Fruit fly (Drosophila melanogaster): Measurements from ENCODE around the gene CG5877.

Gene CG5877

DNA sequence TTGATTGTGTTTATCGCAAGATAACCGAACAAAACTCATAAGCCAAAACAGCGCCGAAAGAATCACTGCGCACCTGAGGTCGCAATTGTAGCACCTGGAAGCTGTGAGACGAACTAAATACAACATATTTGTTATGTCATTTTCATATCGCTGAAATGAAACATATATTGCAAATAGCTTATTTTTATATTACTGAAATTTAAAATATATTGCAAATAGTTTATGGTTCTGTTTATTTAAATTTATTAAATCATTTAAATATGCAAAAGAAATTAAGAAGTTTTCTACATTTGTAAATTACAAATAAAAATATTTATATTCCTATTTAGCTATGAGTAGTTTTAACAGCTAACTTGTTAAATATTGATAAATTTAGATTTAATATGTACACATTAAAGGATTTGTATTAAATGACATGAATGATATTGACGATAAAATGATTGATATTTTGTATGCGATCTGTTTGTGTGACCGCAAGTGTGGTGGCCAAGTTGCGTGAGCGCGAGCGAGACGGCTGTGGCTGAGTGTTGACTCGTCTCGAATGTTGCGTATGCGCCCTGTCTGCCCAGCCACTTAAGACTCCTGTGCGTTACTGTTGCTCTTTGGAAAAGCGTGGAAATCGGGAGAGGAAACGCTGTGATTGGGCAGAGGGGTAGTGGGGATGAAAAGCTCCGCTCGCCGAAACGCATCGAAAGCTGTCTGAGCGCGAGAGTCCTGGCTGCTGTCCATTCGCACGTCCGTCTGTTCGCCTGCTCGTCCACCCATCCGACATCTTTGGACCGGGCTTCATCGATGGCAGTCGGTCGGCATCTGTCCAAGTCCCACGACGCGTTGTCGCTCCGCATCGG, 4.4 kb downstream of the CG5877 start, which contains the start of gene gce (continued):
- no peak for TF ChIP-seq CG6791 (GFP tag; IDR thresholded peaks at IDR 0.05; ENCODE audit: partially characterized antibody)
- TF ChIP-seq mirr (GFP tag; optimal IDR thresholded peaks at IDR 0.05), result peak; percentile 36
- peak; percentile 43 for TF ChIP-seq gcm (GFP tag; optimal IDR thresholded peaks at IDR 0.05)
- TF ChIP-seq jing (GFP tag; optimal IDR thresholded peaks at IDR 0.05), result no peak
- no peak for TF ChIP-seq pum (GFP tag; optimal IDR thresholded peaks at IDR 0.05)
- peak; percentile 74 for TF ChIP-seq CG18599 (GFP tag; optimal IDR thresholded peaks at IDR 0.05)
- TF ChIP-seq sr (GFP tag; IDR thresholded peaks at IDR 0.05), result no peak
- no peak for TF ChIP-seq tx (GFP tag; optimal IDR thresholded peaks at IDR 0.05)
- peak; percentile 36 for TF ChIP-seq CG32532 (GFP tag; IDR thresholded peaks at IDR 0.05)
- no peak for TF ChIP-seq wek (GFP tag; optimal IDR thresholded peaks at IDR 0.05)
- TF ChIP-seq CG3847 (GFP tag; IDR thresholded peaks at IDR 0.05), result 0 out of 2 replicates have a peak, but pooled peaks have one; percentile 10
- TF ChIP-seq CG9932 (GFP tag; IDR thresholded peaks at IDR 0.05), result peak; percentile 53
- TF ChIP-seq stwl (tag; optimal IDR thresholded peaks at IDR 0.05), result no peak
- no peak for TF ChIP-seq wor (GFP tag; IDR thresholded peaks at IDR 0.05)
- no peak for TF ChIP-seq hth (optimal IDR thresholded peaks at IDR 0.05)
- peak; percentile 6 for TF ChIP-seq Ssrp (tag; optimal IDR thresholded peaks at IDR 0.05)
- no peak for TF ChIP-seq luna (GFP tag; optimal IDR thresholded peaks at IDR 0.05)
- peak; percentile 75 for TF ChIP-seq sens (GFP tag)
- peak; percentile 50 for TF ChIP-seq CG2120 (GFP tag; optimal IDR thresholded peaks at IDR 0.05)
- no peak for TF ChIP-seq kni (GFP tag; optimal IDR thresholded peaks at IDR 0.05)
- TF ChIP-seq CG14860 (GFP tag; IDR thresholded peaks at IDR 0.05; ENCODE audit: partially characterized antibody), result no peak
- TF ChIP-seq CG2678 (tag; optimal IDR thresholded peaks at IDR 0.05), result peak; percentile 87
- no peak for TF ChIP-seq CG8765 (GFP tag; IDR thresholded peaks at IDR 0.05)
- peak; percentile 71 for TF ChIP-seq CG31441 (GFP tag; IDR thresholded peaks at IDR 0.05)
- peak; percentile 49 for TF ChIP-seq NfI (GFP tag; optimal IDR thresholded peaks at IDR 0.05)
- peak; percentile 64 for TF ChIP-seq nmo (GFP tag; optimal IDR thresholded peaks at IDR 0.05)
- no peak for TF ChIP-seq BEAF-32 (GFP tag; optimal IDR thresholded peaks at IDR 0.05)
- no peak for TF ChIP-seq hkb (optimal IDR thresholded peaks at IDR 0.05)
- no peak for TF ChIP-seq hkb (GFP tag; IDR thresholded peaks at IDR 0.05)
- TF ChIP-seq CG15011 (GFP tag; optimal IDR thresholded peaks at IDR 0.05), result peak; percentile 34
- no peak for TF ChIP-seq jigr1 (GFP tag; IDR thresholded peaks at IDR 0.05)
- peak; percentile 43 for TF ChIP-seq D19B (GFP tag; optimal IDR thresholded peaks at IDR 0.05)
- no peak for TF ChIP-seq Poxn (GFP tag; IDR thresholded peaks at IDR 0.05)
- no peak for TF ChIP-seq stc (GFP tag; IDR thresholded peaks at IDR 0.05)
- TF ChIP-seq CG4707 (GFP tag; optimal IDR thresholded peaks at IDR 0.05), result no peak
- TF ChIP-seq CG10979 (tag; optimal IDR thresholded peaks at IDR 0.05), result peak; percentile 20
- TF ChIP-seq PHDP (tag; optimal IDR thresholded peaks at IDR 0.05), result peak; percentile 62
- TF ChIP-seq CG10321 (GFP tag; IDR thresholded peaks at IDR 0.05), result 0 out of 2 replicates have a peak, but pooled peaks have one; percentile 4
- TF ChIP-seq CG15269 (tag; optimal IDR thresholded peaks at IDR 0.05), result peak; percentile 78
- TF ChIP-seq E2f2 (GFP tag; IDR thresholded peaks at IDR 0.05), result peak; percentile 13; the same call in 1 of the 2 replicates
- TF ChIP-seq CG8281 (tag; optimal IDR thresholded peaks at IDR 0.05), result peak; percentile 18
- TF ChIP-seq gce (GFP tag; IDR thresholded peaks at IDR 0.05), result peak; percentile 71; the same call in 1 of the 3 replicates
- peak; percentile 49 for TF ChIP-seq bcd (GFP tag; optimal IDR thresholded peaks at IDR 0.05)
- TF ChIP-seq CG9727 (GFP tag; optimal IDR thresholded peaks at IDR 0.05), result peak; percentile 68
- peak; percentile 47 for TF ChIP-seq BtbVII (GFP tag; optimal IDR thresholded peaks at IDR 0.05)
- TF ChIP-seq tna (GFP tag; IDR thresholded peaks at IDR 0.05; ENCODE audit: partially characterized antibody), result no peak
- peak; percentile 46 for TF ChIP-seq CG12104 (GFP tag; optimal IDR thresholded peaks at IDR 0.05)
- TF ChIP-seq CG12236 (GFP tag; optimal IDR thresholded peaks at IDR 0.05), result no peak
- 0 out of 2 replicates have a peak, but pooled peaks have one; percentile 5 for TF ChIP-seq MBD-R2 (GFP tag; IDR thresholded peaks at IDR 0.05)

All from whole organism, embryonic.